Worm (Caenorhabditis elegans) whole organism, L4 larva: ENCODE results near the gene col-99.
A peak's percentile ranks its signal among the peaks of the same experiment; 100 is the strongest.

ENCODE experiments used
- D1046.2 ChIP-seq: fragments of 200-800 bp; sonication (Bioruptor generic); IDR thresholded peaks from 2 replicates; pipeline ENCODE4 v1.3.6; 2022; ENCODE audit warnings: missing genetic modification characterization, missing compliant biosample characterization
- F37D6.2 ChIP-seq: sonication (generic microtip); optimal IDR thresholded peaks from 2 replicates; lab custom pipeline; 2016; ENCODE audit warnings: mild to moderate bottlenecking, missing genetic modification characterization, missing compliant biosample characterization
- F49E8.2 ChIP-seq: sonication (generic microtip); optimal IDR thresholded peaks from 2 replicates; lab custom pipeline; 2016; ENCODE audit warnings: missing compliant biosample characterization, mild to moderate bottlenecking, missing genetic modification characterization, borderline replicate concordance
- R02D3.7 ChIP-seq: fragments of 150-350 bp; sonication (generic microtip); optimal IDR thresholded peaks from 3 replicates; lab custom pipeline; 2014; ENCODE audit warnings: missing biosample characterization, missing genetic modification characterization
- Y105C5A.15 ChIP-seq: fragments of 200-800 bp; sonication (Bioruptor generic); IDR thresholded peaks from 2 replicates; pipeline ENCODE4 v1.3.6; 2022; ENCODE audit warnings: missing genetic modification characterization, missing compliant biosample characterization
- Y75B8A.6 ChIP-seq: fragments of 200-800 bp; sonication (Bioruptor generic); IDR thresholded peaks from 2 replicates; pipeline ENCODE4 v1.3.6; 2022; ENCODE audit warnings: missing genetic modification reagents, missing genetic modification characterization, missing compliant biosample characterization
- ZK337.2 ChIP-seq: fragments of 200-800 bp; sonication (Bioruptor generic); IDR thresholded peaks from 2 replicates; pipeline ENCODE4 v1.3.6; 2022; ENCODE audit warnings: missing genetic modification reagents, missing genetic modification characterization, missing compliant biosample characterization
- aha-1 ChIP-seq: fragments of 150-350 bp; peaks from one replicate; lab custom pipeline; 2014; ENCODE audit warnings: missing biosample characterization, missing genetic modification characterization
- ceh-20 ChIP-seq: fragments of 200-800 bp; sonication (Bioruptor generic); IDR thresholded peaks from 2 replicates; pipeline ENCODE4 v1.3.6; 2022; ENCODE audit warnings: missing genetic modification reagents, missing genetic modification characterization, missing compliant biosample characterization
- ceh-32 ChIP-seq: sonication (generic microtip); optimal IDR thresholded peaks from 2 replicates; lab custom pipeline; 2016; ENCODE audit warnings: mild to moderate bottlenecking, missing genetic modification characterization, missing compliant biosample characterization; ENCODE audit not compliant: poor library complexity
- ces-1 ChIP-seq: fragments of 150-350 bp; sonication (generic microtip); optimal IDR thresholded peaks from 4 replicates; lab custom pipeline; 2014; ENCODE audit warnings: missing biosample characterization, missing genetic modification reagents, missing genetic modification characterization
- ctbp-1 ChIP-seq: fragments of 200-800 bp; sonication (Bioruptor generic); IDR thresholded peaks from 2 replicates; pipeline ENCODE4 v1.3.6; 2022; ENCODE audit warnings: missing genetic modification reagents, missing genetic modification characterization, missing compliant biosample characterization
- daf-16 ChIP-seq, 3 experiments: sonication (generic microtip); optimal IDR thresholded peaks; 2 replicates each; lab custom pipeline; 2016 to 2017; ENCODE audit warnings: missing genetic modification characterization in 3 of 3, missing genetic modification reagents in 3 of 3, mild to moderate bottlenecking in 2 of 3, missing compliant biosample characterization in 2 of 3, missing biosample characterization in 1 of 3, moderate library complexity in 1 of 3
- daf-8 ChIP-seq: fragments of 200-800 bp; sonication (Bioruptor generic); IDR thresholded peaks from 2 replicates; pipeline ENCODE4 v1.3.6; 2022; ENCODE audit warnings: missing genetic modification characterization, missing compliant biosample characterization
- dmd-9 ChIP-seq: fragments of 200-800 bp; sonication (Bioruptor generic); IDR thresholded peaks from 2 replicates; pipeline ENCODE4 v1.3.6; 2022; ENCODE audit warnings: missing genetic modification reagents, missing genetic modification characterization, missing compliant biosample characterization
- dve-1 ChIP-seq: sonication (generic microtip); optimal IDR thresholded peaks from 2 replicates; lab custom pipeline; 2017; ENCODE audit warnings: antibody characterized with exemption, mild to moderate bottlenecking, missing genetic modification characterization, missing compliant biosample characterization; ENCODE audit not compliant: insufficient read depth
- fkh-10 ChIP-seq: fragments of 150-350 bp; optimal IDR thresholded peaks from 2 replicates; lab custom pipeline; 2014; ENCODE audit warnings: missing biosample characterization, missing genetic modification reagents, missing genetic modification characterization
- gei-8 ChIP-seq: fragments of 200-800 bp; sonication (Bioruptor generic); optimal IDR thresholded peaks from 2 replicates; lab custom pipeline; 2018; ENCODE audit warnings: mild to moderate bottlenecking, missing genetic modification characterization, missing compliant biosample characterization
- hif-1 ChIP-seq, 2 experiments: sonication (generic microtip); optimal IDR thresholded peaks; 2 replicates each; lab custom pipeline; 2016 to 2017; ENCODE audit warnings: missing compliant biosample characterization in 2 of 2, missing genetic modification characterization in 2 of 2, missing genetic modification reagents in 2 of 2, missing genotype in 2 of 2, mild to moderate bottlenecking in 1 of 2
- hlh-11 ChIP-seq: fragments of 200-800 bp; sonication (Bioruptor generic); optimal IDR thresholded peaks from 2 replicates; lab custom pipeline; 2018; ENCODE audit warnings: mild to moderate bottlenecking, missing genetic modification characterization, missing compliant biosample characterization
- hmg-1.1 ChIP-seq: fragments of 200-800 bp; sonication (Bioruptor generic); IDR thresholded peaks from 2 replicates; pipeline ENCODE4 v1.3.6; 2022; ENCODE audit warnings: missing genetic modification reagents, missing genetic modification characterization, missing compliant biosample characterization
- jun-1 ChIP-seq: fragments of 150-350 bp; optimal IDR thresholded peaks from 2 replicates; lab custom pipeline; 2014; ENCODE audit warnings: missing biosample characterization, missing genetic modification reagents, missing genetic modification characterization
- lim-7 ChIP-seq: fragments of 200-800 bp; sonication (Bioruptor generic); IDR thresholded peaks from 2 replicates; pipeline ENCODE4 v1.3.6; 2022; ENCODE audit warnings: missing genetic modification characterization, missing compliant biosample characterization
- lin-1 ChIP-seq: fragments of 200-800 bp; sonication (Bioruptor generic); IDR thresholded peaks from 2 replicates; pipeline ENCODE4 v1.3.6; 2022; ENCODE audit warnings: missing genetic modification reagents, missing genetic modification characterization, missing compliant biosample characterization
- lin-29 ChIP-seq: fragments of 200-800 bp; sonication (Bioruptor generic); IDR thresholded peaks from 2 replicates; pipeline ENCODE4 v1.3.6; 2022; ENCODE audit warnings: missing genetic modification reagents, missing genetic modification characterization, missing compliant biosample characterization
- madf-5 ChIP-seq, 2 experiments: fragments of 200-800 bp; sonication (Bioruptor generic); IDR thresholded peaks; 2 replicates each; pipeline ENCODE4 v1.3.6; 2022; ENCODE audit warnings: missing compliant biosample characterization in 2 of 2, missing genetic modification characterization in 2 of 2
- mdt-29 ChIP-seq: fragments of 200-800 bp; sonication (Bioruptor generic); IDR thresholded peaks from 2 replicates; pipeline ENCODE4 v1.3.6; 2022; ENCODE audit warnings: missing genetic modification reagents, missing genetic modification characterization, missing compliant biosample characterization
- mep-1 ChIP-seq: fragments of 150-350 bp; sonication (generic microtip); optimal IDR thresholded peaks from 3 replicates; lab custom pipeline; 2014; ENCODE audit warnings: missing biosample characterization, missing genetic modification characterization
- mxl-2 ChIP-seq: fragments of 200-800 bp; sonication (Bioruptor generic); conservative IDR thresholded peaks from 2 replicates; pipeline ENCODE4 v1.3.6; 2022; ENCODE audit warnings: missing genetic modification reagents, missing genetic modification characterization, missing compliant biosample characterization
- nhr-10 ChIP-seq: fragments of 150-350 bp; optimal IDR thresholded peaks from 2 replicates; lab custom pipeline; 2014; ENCODE audit warnings: missing biosample characterization, missing genetic modification characterization
- nhr-111 ChIP-seq: fragments of 200-800 bp; sonication (Bioruptor generic); optimal IDR thresholded peaks from 2 replicates; lab custom pipeline; 2018; ENCODE audit warnings: mild to moderate bottlenecking, missing genetic modification characterization, missing compliant biosample characterization
- nhr-28 ChIP-seq: fragments of 150-350 bp; optimal IDR thresholded peaks from 2 replicates; lab custom pipeline; 2014; ENCODE audit warnings: missing biosample characterization, missing genetic modification characterization
- nhr-41 ChIP-seq: fragments of 200-800 bp; sonication (Bioruptor generic); IDR thresholded peaks from 2 replicates; pipeline ENCODE4 v1.3.6; 2022; ENCODE audit warnings: missing genetic modification reagents, missing genetic modification characterization, missing compliant biosample characterization
- nhr-48 ChIP-seq: sonication (generic microtip); optimal IDR thresholded peaks from 2 replicates; lab custom pipeline; 2016; ENCODE audit warnings: mild to moderate bottlenecking, missing genetic modification characterization, missing compliant biosample characterization
- nhr-6 ChIP-seq: fragments of 150-350 bp; optimal IDR thresholded peaks from 2 replicates; lab custom pipeline; 2014; ENCODE audit warnings: missing biosample characterization, missing genetic modification characterization
- nhr-76 ChIP-seq: fragments of 150-350 bp; optimal IDR thresholded peaks from 2 replicates; lab custom pipeline; 2014; ENCODE audit warnings: missing biosample characterization, missing genetic modification characterization
- php-3 ChIP-seq: fragments of 200-800 bp; sonication (Bioruptor generic); IDR thresholded peaks from 2 replicates; pipeline ENCODE4 v1.3.6; 2022; ENCODE audit warnings: missing genetic modification reagents, missing genetic modification characterization, missing compliant biosample characterization
- saeg-2 ChIP-seq: fragments of 200-800 bp; sonication (Bioruptor generic); IDR thresholded peaks from 2 replicates; pipeline ENCODE4 v1.3.6; 2022; ENCODE audit warnings: missing genetic modification reagents, missing genetic modification characterization, missing compliant biosample characterization
- sdz-12 ChIP-seq: fragments of 200-800 bp; sonication (Bioruptor generic); optimal IDR thresholded peaks from 2 replicates; lab custom pipeline; 2018; ENCODE audit warnings: mild to moderate bottlenecking, missing genetic modification characterization, missing compliant biosample characterization
- snpc-1.2 ChIP-seq: fragments of 200-800 bp; sonication (Bioruptor generic); IDR thresholded peaks from 2 replicates; pipeline ENCODE4 v1.3.6; 2022; ENCODE audit warnings: missing genetic modification reagents, missing genetic modification characterization, missing compliant biosample characterization
- snpc-4 ChIP-seq: fragments of 150-350 bp; optimal IDR thresholded peaks from 2 replicates; lab custom pipeline; 2014; ENCODE audit warnings: missing biosample characterization, missing genetic modification characterization
- spr-1 ChIP-seq: sonication (generic microtip); optimal IDR thresholded peaks from 2 replicates; lab custom pipeline; 2016; ENCODE audit warnings: mild to moderate bottlenecking, missing genetic modification characterization, missing compliant biosample characterization
- tag-97 ChIP-seq: fragments of 200-800 bp; sonication (Bioruptor generic); IDR thresholded peaks from 2 replicates; pipeline ENCODE4 v1.3.6; 2022; ENCODE audit warnings: missing genetic modification characterization, missing compliant biosample characterization
- unc-39 ChIP-seq: sonication (generic microtip); optimal IDR thresholded peaks from 2 replicates; lab custom pipeline; 2017; ENCODE audit warnings: missing biosample characterization, missing genetic modification characterization
- unc-62 ChIP-seq, 3 experiments: fragments of 150-350 bp in 1 of 3; sonication (generic microtip); optimal IDR thresholded peaks in 2 of 3; peaks in 1 of 3; 1 replicate in 1 of 3; 2 replicates in 2 of 3; lab custom pipeline; 2014 to 2017; ENCODE audit warnings: missing biosample characterization in 3 of 3, missing genetic modification characterization in 3 of 3, missing genetic modification reagents in 3 of 3, missing genotype in 1 of 3
- vab-7 ChIP-seq: fragments of 200-800 bp; sonication (Bioruptor generic); IDR thresholded peaks from 2 replicates; pipeline ENCODE4 v1.3.6; 2022; ENCODE audit warnings: missing genetic modification reagents, missing genetic modification characterization, missing compliant biosample characterization
- zfp-2 ChIP-seq: sonication (generic microtip); optimal IDR thresholded peaks from 2 replicates; lab custom pipeline; 2016; ENCODE audit warnings: mild to moderate bottlenecking, missing genetic modification characterization, missing compliant biosample characterization
- zfp-3 ChIP-seq: fragments of 200-800 bp; sonication (Bioruptor generic); conservative IDR thresholded peaks from 2 replicates; pipeline ENCODE4 v1.3.6; 2022; ENCODE audit warnings: missing genetic modification reagents, missing genetic modification characterization, missing compliant biosample characterization
- zip-2 ChIP-seq: fragments of 150-350 bp; optimal IDR thresholded peaks from 2 replicates; lab custom pipeline; 2014; ENCODE audit warnings: missing biosample characterization, missing genetic modification characterization
- ztf-7 ChIP-seq: fragments of 150-350 bp; optimal IDR thresholded peaks from 2 replicates; lab custom pipeline; 2014; ENCODE audit warnings: missing biosample characterization, missing genetic modification characterization

Gene col-99

ce11 chrIV:192046-192445 lies 44.3 kb upstream of the col-99 start, which contains the start of gene Y38C1AA.12 (continued):
- TF ChIP-seq nhr-6 (tag; lab: Kevin White, UChicago): peak; percentile 72
- no peak for TF ChIP-seq R02D3.7
- TF ChIP-seq tag-97: no peak
- peak; percentile 91 for TF ChIP-seq dmd-9 (GFP tag; lab: Robert Waterston, UW)
- TF ChIP-seq mdt-29 (GFP tag; lab: Robert Waterston, UW): no peak
- no peak for TF ChIP-seq lim-7 (GFP tag; lab: Robert Waterston, UW)
- TF ChIP-seq unc-62 (GFP tag; optimal IDR thresholded peaks at IDR 0.05 in 1 of 2; lab: Kevin White, UChicago): no peak
- TF ChIP-seq unc-62 (tag; optimal IDR thresholded peaks at IDR 0.05; lab: Kevin White, UChicago): no peak
- TF ChIP-seq fkh-10 (GFP tag; lab: Kevin White, UChicago): peak; percentile 53
- TF ChIP-seq D1046.2 (GFP tag; lab: Robert Waterston, UW): no peak
- TF ChIP-seq hif-1 (tag; optimal IDR thresholded peaks at IDR 0.05; lab: Kevin White, UChicago): peak in 1 of 2 experiments; percentile 92
- TF ChIP-seq daf-16 (GFP tag; optimal IDR thresholded peaks at IDR 0.05; lab: Kevin White, UChicago): peak; percentile 51 to 62
- TF ChIP-seq daf-16 (tag; optimal IDR thresholded peaks at IDR 0.05; lab: Kevin White, UChicago): peak; percentile 74
- TF ChIP-seq hmg-1.1 (GFP tag; lab: Robert Waterston, UW): 0 out of 2 replicates have a peak, but pooled peaks have one; percentile 44
- TF ChIP-seq nhr-76 (tag; lab: Kevin White, UChicago): no peak
- no peak for TF ChIP-seq nhr-111 (GFP tag; lab: Kevin White, UChicago)
- no peak for TF ChIP-seq mxl-2 (GFP tag; lab: Robert Waterston, UW)
- no peak for TF ChIP-seq zfp-2 (tag; lab: Kevin White, UChicago)
- TF ChIP-seq ZK337.2 (GFP tag; lab: Robert Waterston, UW): peak; percentile 95
- TF ChIP-seq zfp-3 (GFP tag; lab: Robert Waterston, UW): peak; percentile 67; the same call in 1 of the 2 replicates
- TF ChIP-seq sdz-12 (GFP tag; lab: Kevin White, UChicago): peak; percentile 80
- TF ChIP-seq saeg-2 (GFP tag; lab: Robert Waterston, UW): no peak
- TF ChIP-seq lin-1 (GFP tag; lab: Robert Waterston, UW): peak; percentile 22; the same call in 1 of the 2 replicates
- no peak for TF ChIP-seq nhr-41 (GFP tag; lab: Robert Waterston, UW)
- TF ChIP-seq ces-1 (GFP tag; lab: Kevin White, UChicago): no peak
- no peak for TF ChIP-seq lin-29 (GFP tag; lab: Robert Waterston, UW)
- TF ChIP-seq ztf-7 (tag; lab: Kevin White, UChicago): peak; percentile 23
- TF ChIP-seq nhr-48 (tag; lab: Kevin White, UChicago): no peak
- no peak for TF ChIP-seq daf-8 (GFP tag; lab: Robert Waterston, UW)
- no peak for TF ChIP-seq hlh-11 (tag; lab: Kevin White, UChicago)
- TF ChIP-seq aha-1 (tag; lab: Kevin White, UChicago): no peak
- TF ChIP-seq zip-2 (tag; lab: Kevin White, UChicago): no peak
- TF ChIP-seq snpc-4 (tag; lab: Kevin White, UChicago): no peak
- peak; percentile 48 for TF ChIP-seq F37D6.2 (tag; lab: Kevin White, UChicago)
- peak; percentile 66 for TF ChIP-seq mep-1
- peak; percentile 27 for TF ChIP-seq nhr-28 (tag; lab: Kevin White, UChicago)
- TF ChIP-seq unc-39: no peak
- TF ChIP-seq ceh-20 (GFP tag; lab: Robert Waterston, UW): no peak
- no peak for TF ChIP-seq spr-1 (tag; lab: Kevin White, UChicago)
- TF ChIP-seq F49E8.2 (tag; lab: Kevin White, UChicago): peak; percentile 56
- no peak for TF ChIP-seq jun-1 (tag; lab: Kevin White, UChicago)
- no peak for TF ChIP-seq Y105C5A.15 (GFP tag; lab: Robert Waterston, UW)
- no peak for TF ChIP-seq Y75B8A.6 (GFP tag; lab: Robert Waterston, UW)
- no peak; the same call in 1 of the 2 replicates for TF ChIP-seq php-3 (GFP tag; lab: Robert Waterston, UW)
- TF ChIP-seq gei-8 (GFP tag; lab: Kevin White, UChicago): no peak
- peak; percentile 57 for TF ChIP-seq dve-1 (tag; lab: Kevin White, UChicago)
- 0 out of 2 replicates have a peak, but pooled peaks have one; percentile 10 for TF ChIP-seq vab-7
- no peak for TF ChIP-seq nhr-10
- TF ChIP-seq snpc-1.2 (GFP tag; lab: Robert Waterston, UW): no peak
- no peak for TF ChIP-seq madf-5 (GFP tag; IDR thresholded peaks at IDR 0.05; lab: Robert Waterston, UW)
- TF ChIP-seq ctbp-1 (GFP tag; lab: Robert Waterston, UW): 0 out of 2 replicates have a peak, but pooled peaks have one; percentile 18
- TF ChIP-seq ceh-32: no peak
